Worm (Caenorhabditis elegans) whole organism, L3 larva: ENCODE results near the gene F53A10.2.

Experiments
- elt-2 ChIP-seq: sonication (generic microtip); optimal IDR thresholded peaks from 2 replicates; lab custom pipeline; 2016; ENCODE audit warnings: missing genetic modification reagents, mild to moderate bottlenecking, missing genetic modification characterization, missing compliant biosample characterization
- lsy-12 ChIP-seq: sonication (generic microtip); optimal IDR thresholded peaks from 2 replicates; lab custom pipeline; 2016; ENCODE audit warnings: mild to moderate bottlenecking, missing genetic modification characterization, missing compliant biosample characterization
- nhr-11 ChIP-seq: fragments of 150-350 bp; optimal IDR thresholded peaks from 2 replicates; lab custom pipeline; 2014; ENCODE audit warnings: missing biosample characterization, missing genetic modification characterization
- pqm-1 ChIP-seq: fragments of 150-350 bp; optimal IDR thresholded peaks from 2 replicates; lab custom pipeline; 2017; ENCODE audit warnings: missing biosample characterization, missing genetic modification characterization, inconsistent platforms

DNA sequence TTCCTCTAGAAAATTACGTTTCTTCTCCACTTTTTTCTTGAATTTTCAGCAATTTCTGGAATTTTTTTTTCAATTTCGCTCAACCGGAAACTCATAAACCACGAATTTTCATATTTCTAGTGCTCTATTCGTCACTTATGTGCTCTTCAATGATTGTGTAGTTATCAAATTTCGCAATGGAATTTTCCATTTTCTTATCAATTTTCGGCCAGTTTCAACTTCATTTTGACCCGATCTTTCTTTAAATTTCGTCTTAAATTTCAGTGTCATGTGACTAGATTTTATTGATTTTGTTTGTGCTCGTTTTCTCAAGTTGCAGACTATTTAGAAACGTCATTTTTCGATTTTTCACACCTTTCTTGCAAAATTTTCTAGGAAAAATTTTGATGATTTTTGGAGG is 37.5 kb upstream of the F53A10.2 start:
- no peak for TF ChIP-seq lsy-12
- TF ChIP-seq elt-2 (tag; lab: Kevin White, UChicago) = peak; percentile 92
- peak; percentile 46 for TF ChIP-seq pqm-1 (tag; lab: Kevin White, UChicago)
- TF ChIP-seq nhr-11 (tag; lab: Kevin White, UChicago) = no peak
